Worm (Caenorhabditis elegans): ENCODE results near the gene flp-3.

ce11 chrX:10095145-10095544 is 2.4 kb upstream of the flp-3 start, which contains the start of gene flp-2:
- TF ChIP-seq him-1 (tag; optimal IDR thresholded peaks at IDR 0.05) (no peak), dao-5 (tag; optimal IDR thresholded peaks at IDR 0.05) (no peak), W03F9.2 (tag; optimal IDR thresholded peaks at IDR 0.05) (no peak)
